Fruit fly (Drosophila melanogaster): Measurements from ENCODE around the gene CG13640.

CG13640 gene

DNA sequence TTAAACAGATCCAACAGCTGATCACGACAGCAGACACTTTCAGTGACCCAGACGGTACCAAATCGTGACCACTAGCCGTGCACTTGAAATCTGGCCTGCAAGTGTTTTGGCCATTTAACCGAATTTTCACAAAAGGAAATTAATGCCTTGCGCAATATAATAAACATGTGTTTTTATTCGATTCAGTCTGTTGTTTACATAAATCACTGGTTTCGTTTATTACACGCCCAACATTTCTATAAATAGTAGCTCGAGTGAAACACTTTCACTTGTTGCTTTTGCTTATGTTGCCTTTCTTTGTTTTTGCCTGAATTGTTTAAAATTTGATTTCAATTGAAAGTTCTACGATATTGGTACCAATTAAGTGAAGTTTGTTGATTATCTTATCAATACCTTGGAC lies 49.6 kb downstream of the CG13640 start:
- TF ChIP-seq CG11294 (GFP tag; IDR thresholded peaks at IDR 0.05), result no peak
- TF ChIP-seq CG8319 (GFP tag; optimal IDR thresholded peaks at IDR 0.05), result no peak
- TF ChIP-seq CG8119 (GFP tag; IDR thresholded peaks at IDR 0.05), result no peak
- TF ChIP-seq CG9139 (GFP tag; optimal IDR thresholded peaks at IDR 0.05), result no peak
- TF ChIP-seq net (GFP tag; optimal IDR thresholded peaks at IDR 0.05), result no peak
- no peak for TF ChIP-seq salr (GFP tag; optimal IDR thresholded peaks at IDR 0.05)
- TF ChIP-seq Sox15 (GFP tag; optimal IDR thresholded peaks at IDR 0.05), result no peak
- no peak for TF ChIP-seq CG10631 (GFP tag; optimal IDR thresholded peaks at IDR 0.05)
- TF ChIP-seq Hr38 (GFP tag; optimal IDR thresholded peaks at IDR 0.05), result no peak
- TF ChIP-seq CG11902 (GFP tag; optimal IDR thresholded peaks at IDR 0.05), result no peak
- TF ChIP-seq lz (GFP tag; optimal IDR thresholded peaks at IDR 0.05), result no peak
- no peak for TF ChIP-seq CG4318 (GFP tag; optimal IDR thresholded peaks at IDR 0.05)
- no peak for TF ChIP-seq dsx (GFP tag; optimal IDR thresholded peaks at IDR 0.05; ENCODE audit: poor library complexity, severe bottlenecking)
- no peak for TF ChIP-seq dac (GFP tag; optimal IDR thresholded peaks at IDR 0.05)
- no peak for TF ChIP-seq ss (GFP tag; optimal IDR thresholded peaks at IDR 0.05)

Measured in whole organism, prepupa.